Worm (Caenorhabditis elegans) whole organism, L3 larva: Measurements from ENCODE around the gene gnrr-6.

Experiments
- ZK546.5 ChIP-seq: sonication (generic microtip); optimal IDR thresholded peaks from 2 replicates; lab custom pipeline; 2017; ENCODE audit warnings: missing biosample characterization, missing genetic modification characterization
- aly-2 ChIP-seq: fragments of 150-350 bp; optimal IDR thresholded peaks from 2 replicates; lab custom pipeline; 2014; ENCODE audit warnings: missing biosample characterization, missing genetic modification characterization
- ceh-16 ChIP-seq: sonication (generic microtip); optimal IDR thresholded peaks from 2 replicates; lab custom pipeline; 2017; ENCODE audit warnings: missing biosample characterization, missing genetic modification characterization
- ceh-28 ChIP-seq: fragments of 150-350 bp; optimal IDR thresholded peaks from 2 replicates; lab custom pipeline; 2014; ENCODE audit warnings: missing biosample characterization, missing genetic modification reagents, missing genetic modification characterization
- ceh-82 ChIP-seq: fragments of 150-350 bp; optimal IDR thresholded peaks from 2 replicates; lab custom pipeline; 2014; ENCODE audit warnings: missing biosample characterization, missing genetic modification characterization
- ceh-9 ChIP-seq: sonication (generic microtip); optimal IDR thresholded peaks from 2 replicates; lab custom pipeline; 2018; ENCODE audit warnings: missing biosample characterization, missing genetic modification characterization
- daf-12 ChIP-seq: fragments of 150-350 bp; optimal IDR thresholded peaks from 2 replicates; lab custom pipeline; 2014; ENCODE audit warnings: missing biosample characterization, missing genetic modification reagents, missing genetic modification characterization
- elt-1 ChIP-seq: fragments of 150-350 bp; optimal IDR thresholded peaks from 2 replicates; lab custom pipeline; 2014; ENCODE audit warnings: missing biosample characterization, missing genetic modification characterization
- elt-2 ChIP-seq: sonication (generic microtip); optimal IDR thresholded peaks from 2 replicates; lab custom pipeline; 2016; ENCODE audit warnings: missing genetic modification reagents, mild to moderate bottlenecking, missing genetic modification characterization, missing compliant biosample characterization
- elt-3 ChIP-seq, 3 experiments: fragments of 150-350 bp in 1 of 3; sonication (generic microtip) in 2 of 3; optimal IDR thresholded peaks; 2 replicates in 2 of 3; 4 replicates in 1 of 3; lab custom pipeline; 2014 to 2017; ENCODE audit warnings: missing biosample characterization in 3 of 3, missing genetic modification characterization in 3 of 3
- eor-1 ChIP-seq, 2 experiments: fragments of 150-350 bp; optimal IDR thresholded peaks; 2 replicates each; lab custom pipeline; 2014 to 2018; ENCODE audit warnings: missing biosample characterization in 2 of 2, missing genetic modification characterization in 2 of 2
- fkh-10 ChIP-seq: sonication (generic microtip); optimal IDR thresholded peaks from 2 replicates; lab custom pipeline; 2017; ENCODE audit warnings: missing biosample characterization, missing genetic modification reagents, missing genetic modification characterization
- fos-1 ChIP-seq: fragments of 150-350 bp; optimal IDR thresholded peaks from 2 replicates; lab custom pipeline; 2014; ENCODE audit warnings: missing biosample characterization, missing genetic modification characterization
- hmg-11 ChIP-seq: sonication (generic microtip); optimal IDR thresholded peaks from 2 replicates; lab custom pipeline; 2016; ENCODE audit warnings: missing genetic modification characterization, missing compliant biosample characterization
- lin-15B ChIP-seq: fragments of 150-350 bp; optimal IDR thresholded peaks from 2 replicates; lab custom pipeline; 2014; ENCODE audit warnings: missing biosample characterization, missing genetic modification characterization
- lin-39 ChIP-seq: fragments of 150-350 bp; optimal IDR thresholded peaks from 2 replicates; lab custom pipeline; 2018; ENCODE audit warnings: missing biosample characterization, missing genetic modification reagents, missing genetic modification characterization
- lsy-12 ChIP-seq: sonication (generic microtip); optimal IDR thresholded peaks from 2 replicates; lab custom pipeline; 2016; ENCODE audit warnings: mild to moderate bottlenecking, missing genetic modification characterization, missing compliant biosample characterization
- mdl-1 ChIP-seq: fragments of 150-350 bp; optimal IDR thresholded peaks from 2 replicates; lab custom pipeline; 2014; ENCODE audit warnings: missing biosample characterization, missing genetic modification characterization
- nhr-11 ChIP-seq: fragments of 150-350 bp; optimal IDR thresholded peaks from 2 replicates; lab custom pipeline; 2014; ENCODE audit warnings: missing biosample characterization, missing genetic modification characterization
- nhr-23 ChIP-seq: fragments of 150-350 bp; optimal IDR thresholded peaks from 2 replicates; lab custom pipeline; 2014; ENCODE audit warnings: missing biosample characterization, missing genetic modification reagents, missing genetic modification characterization
- nhr-237 ChIP-seq: fragments of 150-350 bp; optimal IDR thresholded peaks from 2 replicates; lab custom pipeline; 2014; ENCODE audit warnings: missing biosample characterization, missing genetic modification characterization
- nhr-25 ChIP-seq: sonication (generic microtip); optimal IDR thresholded peaks from 2 replicates; lab custom pipeline; 2017; ENCODE audit warnings: missing biosample characterization, missing genetic modification characterization
- nhr-43 ChIP-seq: sonication (generic microtip); optimal IDR thresholded peaks from 2 replicates; lab custom pipeline; 2016; ENCODE audit warnings: mild to moderate bottlenecking, missing genetic modification characterization, missing compliant biosample characterization; ENCODE audit not compliant: poor library complexity, severe bottlenecking
- nhr-76 ChIP-seq: fragments of 150-350 bp; sonication (generic microtip); optimal IDR thresholded peaks from 5 replicates; lab custom pipeline; 2014; ENCODE audit warnings: missing biosample characterization, missing genetic modification characterization
- nhr-77 ChIP-seq: fragments of 150-350 bp; optimal IDR thresholded peaks from 2 replicates; lab custom pipeline; 2014; ENCODE audit warnings: missing biosample characterization, missing genetic modification characterization
- pha-4 ChIP-seq: fragments of 150-350 bp; optimal IDR thresholded peaks from 2 replicates; lab custom pipeline; 2014; ENCODE audit warnings: missing biosample characterization, missing genetic modification reagents, missing genetic modification characterization
- pqm-1 ChIP-seq: fragments of 150-350 bp; optimal IDR thresholded peaks from 2 replicates; lab custom pipeline; 2017; ENCODE audit warnings: missing biosample characterization, missing genetic modification characterization, inconsistent platforms
- sea-2 ChIP-seq: fragments of 150-350 bp; sonication (generic microtip); optimal IDR thresholded peaks from 4 replicates; lab custom pipeline; 2014; ENCODE audit warnings: missing biosample characterization, missing genetic modification reagents, missing genetic modification characterization
- skn-1 ChIP-seq: fragments of 150-350 bp; optimal IDR thresholded peaks from 2 replicates; lab custom pipeline; 2014; ENCODE audit warnings: missing biosample characterization, missing genetic modification characterization
- tbx-2 ChIP-seq: sonication (generic microtip); optimal IDR thresholded peaks from 2 replicates; lab custom pipeline; 2016; ENCODE audit warnings: mild to moderate bottlenecking, missing genetic modification characterization, missing compliant biosample characterization
- unc-62 ChIP-seq: fragments of 150-350 bp; sonication (generic microtip); optimal IDR thresholded peaks from 4 replicates; lab custom pipeline; 2014; ENCODE audit warnings: missing biosample characterization, missing genetic modification reagents, missing genetic modification characterization
- zag-1 ChIP-seq: fragments of 150-350 bp; optimal IDR thresholded peaks from 2 replicates; lab custom pipeline; 2014; ENCODE audit warnings: missing biosample characterization, missing genetic modification characterization
- ztf-11 ChIP-seq: fragments of 150-350 bp; optimal IDR thresholded peaks from 2 replicates; lab custom pipeline; 2014; ENCODE audit warnings: missing biosample characterization, missing genetic modification characterization
- ztf-4 ChIP-seq: fragments of 150-350 bp; optimal IDR thresholded peaks from 2 replicates; lab custom pipeline; 2014; ENCODE audit warnings: missing biosample characterization, missing genetic modification characterization

Gene gnrr-6

DNA sequence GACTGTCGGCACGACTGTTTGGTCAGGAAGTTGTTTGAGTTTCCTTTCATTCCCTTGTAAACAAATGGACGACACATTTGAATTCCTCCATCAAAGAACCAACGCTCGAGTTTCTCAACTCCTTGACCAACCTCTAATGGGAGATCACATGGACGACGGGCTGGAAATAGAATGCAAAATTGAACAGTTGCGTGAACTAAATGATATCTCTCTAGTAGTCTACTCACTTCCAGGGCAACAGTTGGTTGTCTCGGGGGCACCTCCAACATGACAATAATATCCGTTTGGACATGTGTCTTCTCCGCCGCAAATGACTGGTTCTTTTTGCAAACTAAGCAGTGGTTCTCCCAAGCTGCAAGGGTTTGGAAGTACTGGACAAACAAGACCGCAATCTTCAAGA, 15.0 kb downstream of the gnrr-6 start:
- TF ChIP-seq zag-1 (tag; lab: Kevin White, UChicago), result no peak
- TF ChIP-seq nhr-11, result peak; percentile 15

DNA sequence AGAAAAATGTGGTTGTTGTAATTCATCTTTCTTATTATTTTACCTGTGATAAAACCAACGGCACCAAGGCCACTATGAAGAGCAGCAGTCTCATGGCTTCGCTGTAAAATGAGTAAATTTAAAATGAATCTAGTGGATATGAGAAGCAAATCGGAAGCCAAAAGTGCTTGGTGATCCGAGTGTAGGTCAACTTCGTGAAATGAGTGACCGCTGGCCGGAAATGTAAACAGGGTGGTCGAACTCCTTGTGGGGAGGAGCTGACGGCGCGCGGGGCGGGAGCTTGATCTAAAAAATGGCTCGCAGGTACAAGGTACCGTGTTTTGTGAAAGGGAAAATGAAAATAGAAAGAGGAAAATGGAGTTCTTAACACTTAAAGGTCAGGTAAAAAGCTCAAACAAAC, 18.0 kb downstream of the gnrr-6 start, which contains the start of gene C34F6.1:
Gene C34F6.1, minus strand, starts transcription at position 101 of the 400 bp plus-strand sequence.
- no peak for TF ChIP-seq skn-1
- peak; percentile 15 for TF ChIP-seq pha-4 (tag; lab: Kevin White, UChicago)

DNA sequence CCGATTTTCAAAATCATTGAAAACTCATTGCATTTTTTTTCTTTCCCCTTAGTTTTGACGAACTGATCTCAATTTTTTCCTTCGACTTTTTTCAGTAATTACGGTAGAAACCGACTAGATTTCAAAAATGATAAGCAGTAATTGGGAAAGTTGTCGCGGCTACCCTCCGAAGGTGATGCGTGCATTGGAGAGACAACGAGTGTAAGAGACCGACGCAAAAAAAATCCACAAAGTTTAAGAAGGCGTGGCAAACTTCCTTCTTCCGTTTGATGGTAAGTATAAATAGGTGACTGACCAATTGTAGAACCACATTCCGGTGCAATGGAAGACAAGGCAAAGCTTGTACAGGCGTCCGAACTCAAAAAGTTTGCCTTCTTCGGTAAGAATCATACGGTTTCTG, 20.5 kb downstream of the gnrr-6 start, which contains the start of gene col-178:
Gene col-178, plus strand, starts transcription at position 301 of the 400 bp plus-strand sequence.
- TF ChIP-seq aly-2 (tag; lab: Kevin White, UChicago), result no peak
- TF ChIP-seq elt-3 (tag; optimal IDR thresholded peaks at IDR 0.05; lab: Kevin White, UChicago), result no peak
- no peak for TF ChIP-seq lin-15B
- TF ChIP-seq unc-62 (GFP tag; lab: Kevin White, UChicago), result no peak
- no peak for TF ChIP-seq ceh-82
- TF ChIP-seq ceh-16, result no peak
- no peak for TF ChIP-seq sea-2 (GFP tag; lab: Kevin White, UChicago)
- no peak for TF ChIP-seq ceh-9 (tag; lab: Kevin White, UChicago)
- TF ChIP-seq skn-1, result no peak
- TF ChIP-seq lsy-12 (tag; lab: Kevin White, UChicago), result no peak

DNA sequence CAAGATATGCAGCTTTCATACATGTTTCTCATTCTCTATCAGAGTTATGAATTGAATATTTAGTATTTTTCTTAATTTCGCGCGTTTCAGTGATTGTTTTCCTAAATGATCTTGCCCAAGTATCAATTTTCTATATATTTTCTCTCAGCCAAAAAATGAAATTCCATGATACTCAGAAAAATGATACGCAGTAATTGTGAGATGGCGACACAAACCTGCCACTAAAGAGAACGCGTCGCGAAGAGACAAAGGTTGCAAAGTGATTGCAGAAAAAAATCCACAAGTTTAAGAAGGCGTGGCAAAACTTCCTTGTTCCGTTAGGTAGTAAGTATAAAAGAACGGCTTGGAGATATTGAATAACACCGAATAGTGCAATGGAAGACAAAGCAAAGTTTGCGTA, 22.5 kb downstream of the gnrr-6 start, which contains the start of gene col-179:
Gene col-179, plus strand, starts transcription at position 301 of the 400 bp plus-strand sequence.
- TF ChIP-seq nhr-237, result no peak
- TF ChIP-seq nhr-23 (tag; lab: Kevin White, UChicago), result no peak
- no peak for TF ChIP-seq sea-2 (GFP tag; lab: Kevin White, UChicago)
- no peak for TF ChIP-seq zag-1 (tag; lab: Kevin White, UChicago)
- TF ChIP-seq daf-12 (tag; lab: Kevin White, UChicago), result no peak
- no peak for TF ChIP-seq nhr-43
- no peak for TF ChIP-seq elt-1 (tag; lab: Kevin White, UChicago)
- no peak for TF ChIP-seq nhr-11
- TF ChIP-seq tbx-2, result no peak
- no peak for TF ChIP-seq ztf-4 (tag; lab: Kevin White, UChicago)
- TF ChIP-seq elt-2 (tag; lab: Kevin White, UChicago), result no peak
- no peak for TF ChIP-seq mdl-1 (tag; lab: Kevin White, UChicago)
- no peak for TF ChIP-seq fkh-10
- TF ChIP-seq hmg-11 (tag; lab: Kevin White, UChicago), result no peak
- no peak for TF ChIP-seq lin-39
- no peak for TF ChIP-seq nhr-76 (tag; lab: Kevin White, UChicago)

DNA sequence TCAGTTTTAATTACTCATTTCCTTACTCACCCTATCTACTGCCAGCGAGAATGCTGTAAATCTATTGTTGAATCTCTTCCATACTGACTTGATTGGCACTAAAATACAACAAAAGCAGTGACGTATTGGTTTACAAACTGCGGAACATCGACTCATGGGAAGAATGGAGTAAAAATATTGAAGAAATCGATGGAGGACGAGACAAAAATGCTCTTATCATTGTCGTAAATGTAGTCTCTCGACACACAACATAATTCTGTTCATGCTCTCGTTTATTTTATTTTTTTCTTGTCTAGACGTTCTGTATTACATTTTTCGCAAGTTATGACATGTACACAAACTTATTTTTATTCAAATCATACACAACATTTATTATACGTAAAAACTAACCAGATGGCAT, 25.1 kb downstream of the gnrr-6 start, which contains the start of gene C34F6.11:
Gene C34F6.11, minus strand, starts transcription at position 160 of the 400 bp plus-strand sequence.
- no peak for TF ChIP-seq ceh-9 (tag; lab: Kevin White, UChicago)
- TF ChIP-seq nhr-77 (tag; lab: Kevin White, UChicago), result no peak
- TF ChIP-seq daf-12 (tag; lab: Kevin White, UChicago), result no peak
- TF ChIP-seq ZK546.5 (tag; lab: Kevin White, UChicago), result no peak
- no peak for TF ChIP-seq skn-1
- TF ChIP-seq ceh-28 (tag; lab: Kevin White, UChicago), result no peak
- peak; percentile 52 for TF ChIP-seq pqm-1 (tag; lab: Kevin White, UChicago)
- TF ChIP-seq nhr-76 (tag; lab: Kevin White, UChicago), result no peak
- no peak for TF ChIP-seq fkh-10
- TF ChIP-seq eor-1 (tag; optimal IDR thresholded peaks at IDR 0.05; lab: Kevin White, UChicago), result no peak
- no peak for TF ChIP-seq fos-1 (tag; lab: Kevin White, UChicago)
- TF ChIP-seq zag-1 (tag; lab: Kevin White, UChicago), result no peak
- TF ChIP-seq elt-2 (tag; lab: Kevin White, UChicago), result peak; percentile 70
- TF ChIP-seq ztf-11 (tag; lab: Kevin White, UChicago), result no peak
- peak; percentile 2 for TF ChIP-seq pha-4 (tag; lab: Kevin White, UChicago)
- no peak for TF ChIP-seq lsy-12 (tag; lab: Kevin White, UChicago)
- TF ChIP-seq lin-15B, result no peak
- TF ChIP-seq nhr-25 (tag; lab: Kevin White, UChicago), result no peak
